Worm (Caenorhabditis elegans): Measurements from ENCODE around the gene R11G11.16.

R11G11.16 gene

ce11 chrV:525040-525439 lies at the start of gene R11G11.16:
R11G11.16 (minus strand) TSS chrV:525140.
- no peak for TF ChIP-seq ceh-2 (tag; optimal IDR thresholded peaks at IDR 0.05)
- no peak for TF ChIP-seq Y22D7AL.16 (tag; optimal IDR thresholded peaks at IDR 0.05)
- no peak for TF ChIP-seq pros-1 (tag; optimal IDR thresholded peaks at IDR 0.05)
- TF ChIP-seq ceh-18 (tag; optimal IDR thresholded peaks at IDR 0.05) = no peak
- TF ChIP-seq nhr-11 (tag; optimal IDR thresholded peaks at IDR 0.05) = no peak
- TF ChIP-seq ceh-48 (tag; optimal IDR thresholded peaks at IDR 0.05) = no peak
- no peak for TF ChIP-seq ceh-34 (tag; optimal IDR thresholded peaks at IDR 0.05)
- no peak for TF ChIP-seq ztf-16 (tag; optimal IDR thresholded peaks at IDR 0.05)
- TF ChIP-seq tbx-7 (tag; optimal IDR thresholded peaks at IDR 0.05) = no peak
- no peak for TF ChIP-seq ceh-24 (tag; optimal IDR thresholded peaks at IDR 0.05)
- TF ChIP-seq pat-9 (tag; optimal IDR thresholded peaks at IDR 0.05) = no peak
- no peak for TF ChIP-seq che-1 (tag; optimal IDR thresholded peaks at IDR 0.05)

- no peak for TF ChIP-seq fax-1 (tag; optimal IDR thresholded peaks at IDR 0.05)
- no peak for TF ChIP-seq ceh-24 (tag; optimal IDR thresholded peaks at IDR 0.05)
- no peak for TF ChIP-seq C08G9.2 (tag; optimal IDR thresholded peaks at IDR 0.05)
- no peak for TF ChIP-seq odd-2 (tag; optimal IDR thresholded peaks at IDR 0.05)
- TF ChIP-seq pqm-1 (tag; optimal IDR thresholded peaks at IDR 0.05) = no peak
- no peak for TF ChIP-seq rnt-1 (tag; optimal IDR thresholded peaks at IDR 0.05)
- TF ChIP-seq hlh-8 (tag; optimal IDR thresholded peaks at IDR 0.05) = no peak
- TF ChIP-seq ceh-14 (tag; optimal IDR thresholded peaks at IDR 0.05) = no peak
- TF ChIP-seq npax-4 (tag; optimal IDR thresholded peaks at IDR 0.05) = no peak
- TF ChIP-seq fkh-10 (GFP tag; optimal IDR thresholded peaks at IDR 0.05) = no peak
- TF ChIP-seq tbx-7 (tag; optimal IDR thresholded peaks at IDR 0.05) = no peak
- no peak for TF ChIP-seq dmd-4 (tag; optimal IDR thresholded peaks at IDR 0.05; ENCODE audit: borderline replicate concordance)
- TF ChIP-seq ceh-48 (tag; optimal IDR thresholded peaks at IDR 0.05) = no peak
- TF ChIP-seq ceh-6 (GFP tag; optimal IDR thresholded peaks at IDR 0.05) = no peak
- TF ChIP-seq T23F11.4 (GFP tag; optimal IDR thresholded peaks at IDR 0.05) = no peak
- no peak for TF ChIP-seq sox-4 (tag; optimal IDR thresholded peaks at IDR 0.05)
- TF ChIP-seq fkh-6 (tag; optimal IDR thresholded peaks at IDR 0.05) = no peak
- no peak for TF ChIP-seq elt-4 (tag; optimal IDR thresholded peaks at IDR 0.05)
- no peak for TF ChIP-seq F13H6.1 (tag; optimal IDR thresholded peaks at IDR 0.05)
These were observed 49.7 kb upstream of the R11G11.16 start, which contains the start of gene C14C6.13 for ce11 chrV:574639-575038. C14C6.13 (minus strand) TSS chrV:574739.

- TF ChIP-seq hlh-13 (GFP tag; optimal IDR thresholded peaks at IDR 0.05) = no peak
- no peak for TF ChIP-seq ceh-9 (tag; optimal IDR thresholded peaks at IDR 0.05)
- TF ChIP-seq lim-6 (tag; optimal IDR thresholded peaks at IDR 0.05) = no peak
- no peak for TF ChIP-seq unc-3 (GFP tag; conservative IDR thresholded peaks at IDR 0.05)
- TF ChIP-seq unc-3 (tag; optimal IDR thresholded peaks at IDR 0.05) = no peak
- no peak for TF ChIP-seq ceh-18 (tag; optimal IDR thresholded peaks at IDR 0.05)
- TF ChIP-seq tbx-2 (tag; optimal IDR thresholded peaks at IDR 0.05) = no peak
- TF ChIP-seq nhr-232 (tag; optimal IDR thresholded peaks at IDR 0.05) = no peak
- no peak for TF ChIP-seq pag-3 (tag; optimal IDR thresholded peaks at IDR 0.05; ENCODE audit: borderline replicate concordance)
- TF ChIP-seq madf-2 (tag; optimal IDR thresholded peaks at IDR 0.05) = no peak
- no peak for TF ChIP-seq ceh-22 (tag; optimal IDR thresholded peaks at IDR 0.05)
- TF ChIP-seq ama-1 (optimal IDR thresholded peaks at IDR 0.05) = no peak
- no peak for TF ChIP-seq sdc-2 (tag; optimal IDR thresholded peaks at IDR 0.05)
- TF ChIP-seq pha-4 (tag; optimal IDR thresholded peaks at IDR 0.05) = no peak
- no peak for TF ChIP-seq elt-2 (tag; optimal IDR thresholded peaks at IDR 0.05)
- no peak for TF ChIP-seq ceh-14 (tag; optimal IDR thresholded peaks at IDR 0.05)
These were observed 43.2 kb upstream of the R11G11.16 start, which contains the start of gene sri-72 for ce11 chrV:568105-568504. sri-72 (minus strand) TSS chrV:568205.

Data from whole organism, late embryonic.